Worm (Caenorhabditis elegans) whole organism, L4 larva: ENCODE data around the gene tin-10.

ENCODE experiments used
- nhr-11 ChIP-seq: fragments of 150-350 bp; optimal IDR thresholded peaks from 2 replicates; lab custom pipeline; 2014; ENCODE audit warnings: missing biosample characterization, missing genetic modification characterization
- pha-4 ChIP-seq, 2 experiments: fragments of 150-350 bp in 1 of 2; fragments of 200-800 bp in 1 of 2; sonication (Bioruptor generic) in 1 of 2; IDR thresholded peaks in 1 of 2; optimal IDR thresholded peaks in 1 of 2; 2 replicates each; pipeline versions ENCODE4 v1.3.6 to Lab custom; 2014 to 2022; ENCODE audit warnings: missing genetic modification characterization in 2 of 2, missing genetic modification reagents in 2 of 2, missing biosample characterization in 1 of 2, missing compliant biosample characterization in 1 of 2
- unc-39 ChIP-seq: sonication (generic microtip); optimal IDR thresholded peaks from 2 replicates; lab custom pipeline; 2017; ENCODE audit warnings: missing biosample characterization, missing genetic modification characterization
- ztf-11 ChIP-seq: fragments of 150-350 bp; optimal IDR thresholded peaks from 2 replicates; lab custom pipeline; 2014; ENCODE audit warnings: missing biosample characterization, missing genetic modification characterization

ce11 chrIII:11481309-11481845 is 21.3 kb downstream of the tin-10 start:
- TF ChIP-seq unc-39 (tag; lab: Kevin White, UChicago) (no peak), ztf-11 (tag; lab: Kevin White, UChicago) (no peak), nhr-11 (tag; lab: Kevin White, UChicago) (no peak), pha-4 (GFP tag; IDR thresholded peaks at IDR 0.05; lab: Robert Waterston, UW) (no peak), pha-4 (tag; optimal IDR thresholded peaks at IDR 0.05; lab: Kevin White, UChicago) (no peak)
